Worm (Caenorhabditis elegans): ENCODE results near the gene F33C8.2.

DNA sequence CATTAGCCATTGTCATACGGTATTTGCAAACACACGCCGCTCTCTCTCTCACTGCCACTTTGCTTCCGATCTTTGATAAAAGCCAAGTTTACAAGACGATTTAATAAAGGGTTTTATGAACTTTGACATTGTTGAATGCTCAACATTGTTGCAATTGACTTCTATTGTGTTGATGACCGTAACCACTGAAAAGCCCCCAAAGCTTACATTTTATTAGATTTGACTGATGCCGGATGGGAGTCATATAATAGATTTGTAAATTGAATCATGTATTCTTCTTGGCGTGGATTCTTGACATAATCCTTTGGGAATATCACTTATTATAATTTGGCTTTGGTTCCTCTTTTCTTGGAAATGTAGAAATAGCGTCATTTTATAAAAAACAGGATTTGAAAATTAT lies 25.3 kb upstream of the F33C8.2 start:
- TF ChIP-seq unc-62 (GFP tag; optimal IDR thresholded peaks at IDR 0.05) (no peak), unc-39 (tag; optimal IDR thresholded peaks at IDR 0.05) (no peak), ztf-11 (tag; optimal IDR thresholded peaks at IDR 0.05) (no peak), nhr-237 (tag; optimal IDR thresholded peaks at IDR 0.05) (no peak), pha-4 (tag; optimal IDR thresholded peaks at IDR 0.05) (no peak), lsy-2 (tag; optimal IDR thresholded peaks at IDR 0.05) (no peak), nhr-76 (tag; optimal IDR thresholded peaks at IDR 0.05) (no peak), lin-13 (tag; optimal IDR thresholded peaks at IDR 0.05) (no peak)

All from whole organism, mixed stage, embryonic.